Worm (Caenorhabditis elegans): Measurements from ENCODE around the gene lact-4.

ce11 chrII:8457438-8457837 lies 22.8 kb downstream of the lact-4 start, which contains the start of gene zyg-9:
- TF ChIP-seq C06A6.2 (GFP tag; conservative IDR thresholded peaks at IDR 0.05) (no peak), hmg-1.2 (GFP tag; IDR thresholded peaks at IDR 0.05) (no peak), ztf-3 (GFP tag; optimal IDR thresholded peaks at IDR 0.05) (no peak), Y67H2A.10 (GFP tag; conservative IDR thresholded peaks at IDR 0.05) (peak; percentile 8; the same call in 1 of the 2 replicates)

All from whole organism, young adult.